Worm (Caenorhabditis elegans): ENCODE results near the gene C18H7.1.

ce11 chrIV:665225-665624, 49.9 kb downstream of the C18H7.1 start, which contains the start of gene K11H12.7:
- TF ChIP-seq mab-5 (tag; optimal IDR thresholded peaks at IDR 0.05) (no peak), snpc-4 (tag; optimal IDR thresholded peaks at IDR 0.05) (no peak), ztf-11 (tag; optimal IDR thresholded peaks at IDR 0.05) (no peak), M03D4.4 (tag; optimal IDR thresholded peaks at IDR 0.05) (no peak), elt-1 (tag; optimal IDR thresholded peaks at IDR 0.05; ENCODE audit: borderline replicate concordance, insufficient read depth) (no peak), unc-62 (GFP tag; optimal IDR thresholded peaks at IDR 0.05) (no peak), drap-1 (GFP tag; optimal IDR thresholded peaks at IDR 0.05) (no peak), lin-13 (tag; optimal IDR thresholded peaks at IDR 0.05) (no peak), lsy-2 (tag; optimal IDR thresholded peaks at IDR 0.05) (no peak), nhr-237 (tag; optimal IDR thresholded peaks at IDR 0.05) (no peak), flh-1 (GFP tag; optimal IDR thresholded peaks at IDR 0.05) (no peak), bed-3 (GFP tag; optimal IDR thresholded peaks at IDR 0.05) (no peak), ham-2 (GFP tag; optimal IDR thresholded peaks at IDR 0.05) (no peak)

All from whole organism, mixed stage, embryonic.